Fruit fly (Drosophila melanogaster) whole organism, embryonic: ENCODE data around the gene hob.
A peak's percentile ranks its signal among the peaks of the same experiment; 100 is the strongest.

ENCODE experiments used
- Atf3 ChIP-seq: fragments of 200-800 bp; sonication (Bioruptor generic); optimal IDR thresholded peaks from 3 replicates; lab custom pipeline; 2016; ENCODE audit warnings: missing biosample characterization, missing genetic modification characterization
- BEAF-32 ChIP-seq: fragments of 200-800 bp; sonication (Bioruptor generic); optimal IDR thresholded peaks from 3 replicates; lab custom pipeline; 2017; ENCODE audit warnings: missing biosample characterization, missing genetic modification characterization, mild to moderate bottlenecking, moderate library complexity, missing genetic modification reagents
- CG10565 ChIP-seq: fragments of 200-800 bp; sonication (Bioruptor generic); optimal IDR thresholded peaks from 3 replicates; lab custom pipeline; 2016; ENCODE audit warnings: missing biosample characterization, mild to moderate bottlenecking, missing genetic modification characterization
- CG11247 ChIP-seq: fragments of 200-800 bp; sonication (Bioruptor generic); IDR thresholded peaks from 2 replicates; pipeline ENCODE4 v1.3.6; 2022; ENCODE audit warnings: missing biosample characterization, missing genetic modification characterization
- CG11456 ChIP-seq: fragments of 200-800 bp; sonication (Bioruptor generic); IDR thresholded peaks from 3 replicates; pipeline ENCODE4 v1.3.6; 2022; ENCODE audit warnings: missing biosample characterization, missing genetic modification characterization
- CG13624 ChIP-seq: fragments of 200-800 bp; sonication (Bioruptor generic); optimal IDR thresholded peaks from 2 replicates; lab custom pipeline; 2016; ENCODE audit warnings: missing biosample characterization, missing genetic modification characterization
- CG13775 ChIP-seq: fragments of 200-800 bp; sonication (Bioruptor generic); optimal IDR thresholded peaks from 3 replicates; lab custom pipeline; 2017; ENCODE audit warnings: missing biosample characterization, mild to moderate bottlenecking, missing genetic modification characterization
- CG14710 ChIP-seq: fragments of 200-800 bp; sonication (Bioruptor generic); optimal IDR thresholded peaks from 3 replicates; lab custom pipeline; 2019; ENCODE audit warnings: missing biosample characterization, mild to moderate bottlenecking, missing genetic modification characterization, moderate library complexity
- CG15514 ChIP-seq: fragments of 200-800 bp; sonication (Bioruptor generic); optimal IDR thresholded peaks from 3 replicates; lab custom pipeline; 2017; ENCODE audit warnings: missing biosample characterization, missing genetic modification characterization, mild to moderate bottlenecking, moderate library complexity, missing genetic modification reagents
- CG15696 ChIP-seq: fragments of 200-800 bp; sonication (Bioruptor generic); optimal IDR thresholded peaks from 2 replicates; lab custom pipeline; 2019; ENCODE audit warnings: missing biosample characterization, mild to moderate bottlenecking, missing genetic modification characterization, moderate library complexity
- CG1602 ChIP-seq: fragments of 200-800 bp; sonication (Bioruptor generic); optimal IDR thresholded peaks from 3 replicates; lab custom pipeline; 2016; ENCODE audit warnings: missing biosample characterization, missing genetic modification characterization
- CG16815 ChIP-seq: fragments of 200-800 bp; sonication (Bioruptor generic); optimal IDR thresholded peaks from 3 replicates; lab custom pipeline; 2017; ENCODE audit warnings: missing biosample characterization, mild to moderate bottlenecking, missing genetic modification characterization
- CG18764 ChIP-seq: fragments of 200-800 bp; sonication (Bioruptor generic); optimal IDR thresholded peaks from 3 replicates; lab custom pipeline; 2016; ENCODE audit warnings: missing biosample characterization, missing genetic modification characterization
- CG30020 ChIP-seq: fragments of 200-800 bp; optimal IDR thresholded peaks from 2 replicates; lab custom pipeline; 2019; ENCODE audit warnings: missing biosample characterization, mild to moderate bottlenecking, missing genetic modification characterization, moderate library complexity
- CG42726 ChIP-seq: fragments of 200-800 bp; sonication (Bioruptor generic); IDR thresholded peaks from 2 replicates; pipeline ENCODE4 v1.3.6; 2022; ENCODE audit warnings: missing biosample characterization, missing genetic modification characterization; ENCODE audit not compliant: partially characterized antibody
- CG4854 ChIP-seq: fragments of 200-800 bp; sonication (Bioruptor generic); optimal IDR thresholded peaks from 2 replicates; lab custom pipeline; 2016; ENCODE audit warnings: missing biosample characterization, missing genetic modification characterization, inconsistent platforms
- CG7786 ChIP-seq: fragments of 200-800 bp; sonication (Bioruptor generic); optimal IDR thresholded peaks from 2 replicates; lab custom pipeline; 2016; ENCODE audit warnings: missing biosample characterization, missing genetic modification characterization
- CG7928 ChIP-seq: fragments of 200-800 bp; sonication (Bioruptor generic); optimal IDR thresholded peaks from 2 replicates; lab custom pipeline; 2017; ENCODE audit warnings: missing biosample characterization, mild to moderate bottlenecking, missing genetic modification characterization
- CG7963 ChIP-seq: fragments of 200-800 bp; sonication (Bioruptor generic); IDR thresholded peaks from 3 replicates; pipeline ENCODE4 v1.3.6; 2022; ENCODE audit warnings: missing biosample characterization, missing genetic modification characterization; ENCODE audit not compliant: partially characterized antibody
- CG8478 ChIP-seq: fragments of >200 bp; optimal IDR thresholded peaks from 2 replicates; lab custom pipeline; 2018
- CG8765 ChIP-seq: fragments of 200-800 bp; sonication (Bioruptor generic); IDR thresholded peaks from 2 replicates; pipeline ENCODE4 v1.3.6; 2022; ENCODE audit warnings: missing biosample characterization, missing genetic modification characterization
- CoRest ChIP-seq: fragments of 200-800 bp; sonication (Bioruptor generic); optimal IDR thresholded peaks from 3 replicates; lab custom pipeline; 2018; ENCODE audit warnings: missing biosample characterization, mild to moderate bottlenecking, missing genetic modification characterization, moderate library complexity
- Dfd ChIP-seq, 2 experiments: fragments of >200 bp; optimal IDR thresholded peaks; 2 replicates each; lab custom pipeline; 2017; ENCODE audit warnings: missing biosample characterization in 2 of 2, missing genetic modification characterization in 2 of 2
- Dll ChIP-seq: fragments of 200-800 bp; sonication (Bioruptor generic); IDR thresholded peaks from 4 replicates; pipeline ENCODE4 v1.3.6; 2022; ENCODE audit warnings: missing biosample characterization, missing genetic modification characterization; ENCODE audit not compliant: partially characterized antibody
- Hmr ChIP-seq: fragments of 200-800 bp; sonication (Bioruptor generic); optimal IDR thresholded peaks from 3 replicates; lab custom pipeline; 2017; ENCODE audit warnings: mild to moderate bottlenecking, missing biosample characterization, missing genetic modification reagents, missing genetic modification characterization
- Hsf ChIP-seq: fragments of 200-800 bp; sonication (Bioruptor generic); optimal IDR thresholded peaks from 3 replicates; lab custom pipeline; 2016; ENCODE audit warnings: missing biosample characterization, missing genetic modification characterization
- Lhr ChIP-seq: fragments of 200-800 bp; sonication (Bioruptor generic); optimal IDR thresholded peaks from 3 replicates; lab custom pipeline; 2017; ENCODE audit warnings: mild to moderate bottlenecking, missing biosample characterization, missing genetic modification reagents, missing genetic modification characterization
- MBD-R2 ChIP-seq: fragments of 200-800 bp; sonication (Bioruptor generic); IDR thresholded peaks from 2 replicates; pipeline ENCODE4 v1.3.6; 2022; ENCODE audit warnings: missing biosample characterization, missing genetic modification characterization
- NC2β ChIP-seq: fragments of 200-800 bp; sonication (Bioruptor generic); optimal IDR thresholded peaks from 2 replicates; lab custom pipeline; 2016; ENCODE audit warnings: missing biosample characterization, missing genetic modification characterization
- Nf-YC ChIP-seq: fragments of 200-800 bp; optimal IDR thresholded peaks from 3 replicates; lab custom pipeline; 2019; ENCODE audit warnings: missing biosample characterization, mild to moderate bottlenecking, missing genetic modification characterization, moderate library complexity
- Optix ChIP-seq: fragments of 200-800 bp; sonication (Bioruptor generic); IDR thresholded peaks from 3 replicates; pipeline ENCODE4 v1.3.6; 2022; ENCODE audit warnings: missing biosample characterization, missing genetic modification characterization
- Six4 ChIP-seq: fragments of 200-800 bp; sonication (Bioruptor generic); optimal IDR thresholded peaks from 2 replicates; lab custom pipeline; 2016; ENCODE audit warnings: missing biosample characterization, missing genetic modification characterization
- Sry-β ChIP-seq: fragments of 200-800 bp; sonication (Bioruptor generic); optimal IDR thresholded peaks from 2 replicates; lab custom pipeline; 2018; ENCODE audit warnings: missing biosample characterization, mild to moderate bottlenecking, missing genetic modification characterization, moderate library complexity
- Ssrp ChIP-seq: fragments of 200-800 bp; sonication (Bioruptor generic); optimal IDR thresholded peaks from 2 replicates; lab custom pipeline; 2018; ENCODE audit warnings: missing biosample characterization, mild to moderate bottlenecking, missing genetic modification characterization, moderate library complexity
- Vsx1 ChIP-seq: fragments of 200-800 bp; sonication (Bioruptor generic); optimal IDR thresholded peaks from 2 replicates; lab custom pipeline; 2017; ENCODE audit warnings: missing biosample characterization, mild to moderate bottlenecking, missing genetic modification characterization, missing genetic modification reagents
- YL-1 ChIP-seq: fragments of 200-800 bp; sonication (Bioruptor generic); optimal IDR thresholded peaks from 3 replicates; lab custom pipeline; 2017; ENCODE audit warnings: missing biosample characterization, mild to moderate bottlenecking, missing genetic modification characterization
- abd-A ChIP-seq: fragments of 200-800 bp; sonication (Bioruptor generic); optimal IDR thresholded peaks from 3 replicates; lab custom pipeline; 2019; ENCODE audit warnings: missing biosample characterization, mild to moderate bottlenecking, missing genetic modification characterization, moderate library complexity
- ara ChIP-seq: fragments of 200-800 bp; sonication (Bioruptor generic); IDR thresholded peaks from 2 replicates; pipeline ENCODE4 v1.3.6; 2022; ENCODE audit warnings: missing biosample characterization, missing genetic modification characterization
- ash1 ChIP-seq: fragments of 200-800 bp; sonication (Bioruptor generic); optimal IDR thresholded peaks from 2 replicates; lab custom pipeline; 2018; ENCODE audit warnings: missing biosample characterization, mild to moderate bottlenecking, missing genetic modification characterization
- en ChIP-seq: fragments of 200-800 bp; sonication (Bioruptor generic); optimal IDR thresholded peaks from 2 replicates; lab custom pipeline; 2016; ENCODE audit warnings: missing biosample characterization, missing genetic modification characterization
- fd64A ChIP-seq: fragments of 200-800 bp; sonication (Bioruptor generic); optimal IDR thresholded peaks from 3 replicates; lab custom pipeline; 2018; ENCODE audit warnings: missing biosample characterization, mild to moderate bottlenecking, missing genetic modification characterization
- fru ChIP-seq: fragments of >200 bp; optimal IDR thresholded peaks from 2 replicates; lab custom pipeline; 2017
- gsb ChIP-seq: fragments of 200-800 bp; sonication (Bioruptor generic); IDR thresholded peaks from 2 replicates; pipeline ENCODE4 v1.3.6; 2022; ENCODE audit warnings: missing biosample characterization, missing genetic modification characterization
- lilli ChIP-seq: fragments of 200-800 bp; sonication (Bioruptor generic); optimal IDR thresholded peaks from 3 replicates; lab custom pipeline; 2016; ENCODE audit warnings: missing biosample characterization, missing genetic modification characterization
- mam ChIP-seq: fragments of 200-800 bp; sonication (Bioruptor generic); optimal IDR thresholded peaks from 3 replicates; lab custom pipeline; 2016; ENCODE audit warnings: missing biosample characterization, missing genetic modification characterization
- pho ChIP-seq: fragments of 200-800 bp; sonication (Bioruptor generic); optimal IDR thresholded peaks from 2 replicates; lab custom pipeline; 2016; ENCODE audit warnings: missing biosample characterization, missing genetic modification characterization
- rib ChIP-seq: fragments of 200-800 bp; sonication (Bioruptor generic); IDR thresholded peaks from 2 replicates; pipeline ENCODE4 v1.3.6; 2022; ENCODE audit warnings: missing biosample characterization, missing genetic modification characterization
- schlank ChIP-seq: fragments of 200-800 bp; sonication (Bioruptor generic); optimal IDR thresholded peaks from 2 replicates; lab custom pipeline; 2018; ENCODE audit warnings: missing biosample characterization, mild to moderate bottlenecking, missing genetic modification characterization
- ttk ChIP-seq: fragments of 200-800 bp; sonication (Bioruptor generic); IDR thresholded peaks from 2 replicates; pipeline ENCODE4 v2.1.2; 2022; ENCODE audit warnings: missing biosample characterization, missing genetic modification characterization
- yki ChIP-seq: fragments of >200 bp; optimal IDR thresholded peaks from 3 replicates; lab custom pipeline; 2018
- z ChIP-seq: fragments of 200-800 bp; sonication (Bioruptor generic); IDR thresholded peaks from 3 replicates; pipeline ENCODE4 v1.3.6; 2022; ENCODE audit warnings: missing biosample characterization, missing genetic modification characterization

Gene hob

dm6 chr3L:3178530-3179096 is 40.1 kb downstream of the hob start, which contains the start of the genes MnM and Girdin (continued):
- TF ChIP-seq Dfd (GFP tag; optimal IDR thresholded peaks at IDR 0.05; lab: Kevin White, UChicago) (no peak), rib (GFP tag; lab: Robert Waterston, UW) (no peak), z (GFP tag; lab: Robert Waterston, UW) (no peak), CG13624 (GFP tag; lab: Kevin White, UChicago) (peak; percentile 80), CG15696 (peak; percentile 41), Hmr (peak; percentile 59), Lhr (peak; percentile 72), CG16815 (GFP tag; lab: Kevin White, UChicago) (peak; percentile 4), CG7928 (GFP tag; lab: Kevin White, UChicago) (peak; percentile 25), ttk (GFP tag; lab: Robert Waterston, UW) (no peak), Vsx1 (GFP tag; lab: Kevin White, UChicago) (no peak), pho (GFP tag; lab: Kevin White, UChicago) (peak; percentile 86), Six4 (GFP tag; lab: Kevin White, UChicago) (peak; percentile 19), CG8478 (lab: Kevin White, UChicago) (no peak), CG7963 (GFP tag; lab: Robert Waterston, UW) (0 out of 3 replicates have a peak, but pooled peaks have one; percentile 43), fd64A (GFP tag; lab: Kevin White, UChicago) (no peak), CoRest (peak; percentile 81), YL-1 (GFP tag; lab: Kevin White, UChicago) (peak; percentile 19), abd-A (tag; lab: Kevin White, UChicago) (no peak), CG18764 (GFP tag; lab: Kevin White, UChicago) (peak; percentile 32), ara (GFP tag; lab: Robert Waterston, UW) (peak; percentile 30; the same call in 1 of the 2 replicates), mam (GFP tag; lab: Kevin White, UChicago) (peak; percentile 74), BEAF-32 (peak; percentile 96), Optix (no peak), CG4854 (GFP tag; lab: Kevin White, UChicago) (no peak), CG10565 (GFP tag; lab: Kevin White, UChicago) (no peak), Dll (GFP tag; lab: Robert Waterston, UW) (peak; percentile 93), CG15514 (peak; percentile 88), lilli (GFP tag; lab: Kevin White, UChicago) (peak; percentile 87), CG7786 (GFP tag; lab: Kevin White, UChicago) (peak; percentile 86), CG14710 (peak; percentile 75), yki (no peak), CG42726 (GFP tag; lab: Robert Waterston, UW) (0 out of 2 replicates have a peak, but pooled peaks have one; percentile 49), CG13775 (peak; percentile 71), fru (lab: Kevin White, UChicago) (no peak), gsb (no peak), CG30020 (tag; lab: Kevin White, UChicago) (peak; percentile 73), MBD-R2 (peak; percentile 63; the same call in 1 of the 2 replicates), CG11247 (peak; percentile 34; the same call in 1 of the 2 replicates), en (no peak), Nf-YC (tag; lab: Kevin White, UChicago) (no peak), schlank (tag; lab: Kevin White, UChicago) (no peak), NC2β (GFP tag; lab: Kevin White, UChicago) (peak; percentile 51), Atf3 (GFP tag; lab: Kevin White, UChicago) (peak; percentile 54), CG1602 (GFP tag; lab: Kevin White, UChicago) (peak; percentile 32), Sry-β (peak; percentile 92), CG11456 (GFP tag; lab: Robert Waterston, UW) (peak; percentile 57; the same call in 2 of the 3 replicates), CG8765 (GFP tag; lab: Robert Waterston, UW) (no peak), Hsf (GFP tag; lab: Kevin White, UChicago) (peak; percentile 77), ash1 (GFP tag; lab: Kevin White, UChicago) (no peak), Ssrp (tag; lab: Kevin White, UChicago) (peak; percentile 46)
